Worm (Caenorhabditis elegans) whole organism, young adult: ENCODE data around the gene F11E6.6.

ENCODE experiments used
- F52B5.7 ChIP-seq: sonication (generic microtip); optimal IDR thresholded peaks from 2 replicates; lab custom pipeline; 2016; ENCODE audit warnings: mild to moderate bottlenecking, missing genetic modification characterization, missing compliant biosample characterization
- Y53F4B.3 ChIP-seq: fragments of 200-800 bp; sonication (Bioruptor generic); IDR thresholded peaks from 2 replicates; pipeline ENCODE4 v1.3.6; 2022; ENCODE audit warnings: missing genetic modification reagents, missing genetic modification characterization, missing compliant biosample characterization
- ama-1 ChIP-seq, 3 experiments: fragments of 150-350 bp in 1 of 3; sonication (generic microtip) in 2 of 3; optimal IDR thresholded peaks; 2 replicates each; lab custom pipeline; 2014 to 2018; ENCODE audit warnings: missing biosample characterization in 2 of 3, missing genetic modification characterization in 2 of 3, missing genetic modification reagents in 2 of 3
- aptf-2 ChIP-seq: fragments of 200-800 bp; sonication (Bioruptor generic); conservative IDR thresholded peaks from 2 replicates; pipeline ENCODE4 v1.3.6; 2022; ENCODE audit warnings: missing genetic modification reagents, missing genetic modification characterization, missing compliant biosample characterization
- mcd-1 ChIP-seq: fragments of 200-800 bp; sonication (Bioruptor generic); IDR thresholded peaks from 2 replicates; pipeline ENCODE4 v1.3.6; 2022; ENCODE audit warnings: missing genetic modification reagents, missing genetic modification characterization, missing compliant biosample characterization
- nfya-1 ChIP-seq: sonication (generic microtip); optimal IDR thresholded peaks from 2 replicates; lab custom pipeline; 2017; ENCODE audit warnings: antibody characterized with exemption, missing compliant biosample characterization, missing genetic modification characterization, borderline replicate concordance; ENCODE audit not compliant: insufficient read depth
- nhr-120 ChIP-seq: fragments of 200-800 bp; sonication (Bioruptor generic); IDR thresholded peaks from 2 replicates; pipeline ENCODE4 v1.3.6; 2022; ENCODE audit warnings: missing genetic modification characterization, missing compliant biosample characterization
- sdz-38 ChIP-seq: sonication (generic microtip); optimal IDR thresholded peaks from 2 replicates; lab custom pipeline; 2016; ENCODE audit warnings: missing genotype, missing genetic modification characterization, missing compliant biosample characterization
- snpc-3.4 ChIP-seq: sonication (generic microtip); optimal IDR thresholded peaks from 2 replicates; lab custom pipeline; 2017; ENCODE audit warnings: missing genetic modification characterization, mild to moderate bottlenecking, missing compliant biosample characterization, antibody characterized with exemption, moderate library complexity, missing genotype, missing genetic modification reagents

- TF ChIP-seq aptf-2 (GFP tag; lab: Robert Waterston, UW) (no peak), sdz-38 (no peak), snpc-3.4 (tag; lab: Kevin White, UChicago) (no peak), ama-1 (optimal IDR thresholded peaks at IDR 0.05; lab: Kevin White, UChicago) (no peak), ama-1 (GFP tag; optimal IDR thresholded peaks at IDR 0.05; lab: Kevin White, UChicago) (no peak), nhr-120 (GFP tag; lab: Robert Waterston, UW) (no peak), F52B5.7 (tag; lab: Kevin White, UChicago) (no peak), nfya-1 (tag; lab: Kevin White, UChicago) (no peak), mcd-1 (no peak), Y53F4B.3 (GFP tag; lab: Robert Waterston, UW) (no peak)
These were observed 25.8 kb downstream of the F11E6.6 start, which contains the start of gene C06A12.19 for ce11 chrIV:17440001-17440400.
